Fruit fly (Drosophila melanogaster) whole organism, prepupa: ENCODE measurements around the gene CG12010.

Experiments
- CG3032 ChIP-seq: fragments of 200-800 bp; optimal IDR thresholded peaks from 2 replicates; lab custom pipeline; 2019; ENCODE audit warnings: missing biosample characterization, mild to moderate bottlenecking, missing genetic modification characterization, moderate library complexity
- CG34406 ChIP-seq: fragments of 200-800 bp; sonication (Bioruptor generic); optimal IDR thresholded peaks from 3 replicates; lab custom pipeline; 2016; ENCODE audit warnings: missing biosample characterization, missing genetic modification characterization
- Sox15 ChIP-seq: fragments of 200-800 bp; sonication (Bioruptor generic); optimal IDR thresholded peaks from 3 replicates; lab custom pipeline; 2016; ENCODE audit warnings: missing biosample characterization, missing genetic modification characterization
- fd85E ChIP-seq: fragments of 200-800 bp; sonication (Bioruptor generic); optimal IDR thresholded peaks from 3 replicates; lab custom pipeline; 2016; ENCODE audit warnings: missing biosample characterization, missing genetic modification characterization

DNA sequence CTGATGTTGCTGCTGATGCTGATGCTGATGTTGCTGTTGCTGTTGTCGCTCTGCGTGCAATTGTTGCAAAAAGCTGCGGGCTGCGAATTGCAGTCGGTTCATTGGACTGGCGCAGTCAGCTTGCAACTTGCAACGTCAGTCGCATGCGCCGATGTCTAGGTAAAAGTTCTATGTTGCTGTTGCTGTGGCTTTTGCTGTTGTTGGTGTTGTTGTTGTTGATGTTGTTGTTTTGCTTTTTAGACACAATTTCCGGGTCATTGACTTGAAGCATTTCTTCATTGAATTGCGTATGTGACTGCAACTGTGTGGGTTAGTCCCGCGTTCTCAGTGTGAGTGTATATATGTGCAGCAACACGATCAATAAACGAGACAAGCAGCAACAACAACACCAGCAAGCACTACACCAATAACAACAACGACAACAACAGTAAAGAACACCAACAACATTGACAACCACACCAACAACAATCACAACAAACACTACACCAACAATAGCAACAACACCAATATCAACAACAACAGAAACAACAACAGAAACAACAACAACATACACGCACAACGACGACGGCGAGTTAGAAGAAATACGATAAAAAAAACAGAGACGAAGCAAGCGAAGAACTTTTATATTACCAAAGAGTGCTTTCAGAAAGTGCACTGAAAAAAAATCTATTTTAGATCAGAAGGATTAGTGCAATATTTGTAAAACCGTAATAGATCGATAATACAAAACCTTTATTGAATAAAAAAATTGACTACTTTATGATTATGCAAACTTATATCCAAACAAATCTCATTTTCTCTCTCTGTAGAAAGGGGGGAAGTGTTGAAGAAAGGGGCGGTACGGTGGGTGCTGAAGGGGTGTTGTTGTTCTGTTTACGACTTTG is 20.1 kb downstream of the CG12010 start:
- TF ChIP-seq CG34406 (GFP tag; lab: Kevin White, UChicago) (peak; percentile 89), Sox15 (GFP tag; lab: Kevin White, UChicago) (no peak), fd85E (no peak), CG3032 (tag; lab: Kevin White, UChicago) (peak; percentile 94)
